Worm (Caenorhabditis elegans): ENCODE data around the gene Y66A7A.4.

- no peak for TF ChIP-seq elt-2 (tag; optimal IDR thresholded peaks at IDR 0.05)
- TF ChIP-seq tbx-7 (tag; optimal IDR thresholded peaks at IDR 0.05): no peak
- no peak for TF ChIP-seq nhr-232 (tag; optimal IDR thresholded peaks at IDR 0.05)
- TF ChIP-seq ama-1 (optimal IDR thresholded peaks at IDR 0.05): no peak
- TF ChIP-seq tbx-2 (tag; optimal IDR thresholded peaks at IDR 0.05): no peak
- TF ChIP-seq ceh-48 (tag; optimal IDR thresholded peaks at IDR 0.05): no peak
- TF ChIP-seq ceh-19 (GFP tag; optimal IDR thresholded peaks at IDR 0.05): no peak
- TF ChIP-seq eyg-1 (tag; optimal IDR thresholded peaks at IDR 0.05): no peak
- no peak for TF ChIP-seq ceh-9 (tag; optimal IDR thresholded peaks at IDR 0.05)
- TF ChIP-seq pax-1 (tag; optimal IDR thresholded peaks at IDR 0.05): no peak
- TF ChIP-seq pha-4 (tag; optimal IDR thresholded peaks at IDR 0.05): no peak
- TF ChIP-seq hlh-8 (tag; optimal IDR thresholded peaks at IDR 0.05): no peak
- TF ChIP-seq sox-4 (tag; optimal IDR thresholded peaks at IDR 0.05): no peak
- TF ChIP-seq dmd-4 (tag; optimal IDR thresholded peaks at IDR 0.05; ENCODE audit: borderline replicate concordance): no peak
Measured at ce11 chrIII:11635000-11635399, 22.6 kb downstream of the Y66A7A.4 start.

All from whole organism, late embryonic.